Worm (Caenorhabditis elegans): Measurements from ENCODE around the gene srg-4.
A peak's percentile ranks its signal among the peaks of the same experiment; 100 is the strongest.

The srg-4 gene

ce11 chrIII:6303114-6303647 is 41.3 kb upstream of the srg-4 start, which contains the start of gene F47D12.9 (continued):
- peak; percentile 59 to 84 for TF ChIP-seq lsy-2 (tag; optimal IDR thresholded peaks at IDR 0.05)
- no peak for TF ChIP-seq arid-1 (GFP tag; conservative IDR thresholded peaks at IDR 0.05)
- TF ChIP-seq nhr-102 (tag; optimal IDR thresholded peaks at IDR 0.05), result peak; percentile 55
- peak; percentile 98 for TF ChIP-seq hlh-30 (tag; optimal IDR thresholded peaks at IDR 0.05; ENCODE audit: insufficient read depth)
- no peak for TF ChIP-seq ZK337.2 (GFP tag; IDR thresholded peaks at IDR 0.05)
- no peak for TF ChIP-seq snpc-1.2 (GFP tag; IDR thresholded peaks at IDR 0.05)
- TF ChIP-seq nhr-76 (tag; optimal IDR thresholded peaks at IDR 0.05), result no peak
- no peak for TF ChIP-seq unc-39 (tag; optimal IDR thresholded peaks at IDR 0.05)
- TF ChIP-seq F37D6.2 (tag; optimal IDR thresholded peaks at IDR 0.05), result no peak
- TF ChIP-seq php-3 (GFP tag; IDR thresholded peaks at IDR 0.05), result peak; percentile 82
- no peak for TF ChIP-seq nhr-237 (tag; optimal IDR thresholded peaks at IDR 0.05)
- TF ChIP-seq ceh-32 (tag; optimal IDR thresholded peaks at IDR 0.05; ENCODE audit: poor library complexity), result no peak
- TF ChIP-seq F49E8.2 (tag; optimal IDR thresholded peaks at IDR 0.05; ENCODE audit: borderline replicate concordance), result no peak
- TF ChIP-seq nhr-10 (tag; optimal IDR thresholded peaks at IDR 0.05), result no peak
- no peak for TF ChIP-seq attf-4 (tag; optimal IDR thresholded peaks at IDR 0.05)
- TF ChIP-seq R02D3.7 (tag; optimal IDR thresholded peaks at IDR 0.05), result no peak
- peak; percentile 28 for TF ChIP-seq nhr-77 (tag; optimal IDR thresholded peaks at IDR 0.05)
- TF ChIP-seq mdt-29 (GFP tag; IDR thresholded peaks at IDR 0.05), result no peak
- peak; percentile 83 for TF ChIP-seq dve-1 (tag; optimal IDR thresholded peaks at IDR 0.05; ENCODE audit: insufficient read depth)
- no peak for TF ChIP-seq duxl-1 (tag; optimal IDR thresholded peaks at IDR 0.05; ENCODE audit: poor library complexity)
- TF ChIP-seq nhr-28 (tag; optimal IDR thresholded peaks at IDR 0.05), result peak; percentile 84
- TF ChIP-seq aha-1 (tag), result no peak
- TF ChIP-seq fkh-10 (GFP tag; optimal IDR thresholded peaks at IDR 0.05), result no peak
- peak; percentile 72 for TF ChIP-seq nhr-11 (tag; optimal IDR thresholded peaks at IDR 0.05)
- TF ChIP-seq mxl-3 (GFP tag; optimal IDR thresholded peaks at IDR 0.05), result peak; percentile 88
- peak; percentile 72 for TF ChIP-seq ceh-20 (GFP tag; IDR thresholded peaks at IDR 0.05)
- TF ChIP-seq hlh-11 (tag; optimal IDR thresholded peaks at IDR 0.05), result peak; percentile 90
- TF ChIP-seq mxl-2 (GFP tag; conservative IDR thresholded peaks at IDR 0.05), result no peak
- TF ChIP-seq sdz-12 (GFP tag; optimal IDR thresholded peaks at IDR 0.05), result no peak
- TF ChIP-seq skn-1 (tag; optimal IDR thresholded peaks at IDR 0.05), result no peak
- no peak for TF ChIP-seq lir-3 (tag; optimal IDR thresholded peaks at IDR 0.05)
- TF ChIP-seq Y105C5A.15 (GFP tag; IDR thresholded peaks at IDR 0.05), result 0 out of 2 replicates have a peak, but pooled peaks have one; percentile 7
- peak; percentile 11 for TF ChIP-seq cey-2 (tag; optimal IDR thresholded peaks at IDR 0.05; ENCODE audit: borderline replicate concordance, insufficient read depth)
- no peak for TF ChIP-seq D1046.2 (GFP tag; IDR thresholded peaks at IDR 0.05)
- TF ChIP-seq Y5F2A.4 (GFP tag; optimal IDR thresholded peaks at IDR 0.05), result no peak
- no peak for TF ChIP-seq nhr-111 (GFP tag; optimal IDR thresholded peaks at IDR 0.05)
- peak in 1 of 2 experiments; percentile 80 for TF ChIP-seq unc-62 (GFP tag; optimal IDR thresholded peaks at IDR 0.05 in 1 of 2)
- no peak for TF ChIP-seq unc-62 (tag; optimal IDR thresholded peaks at IDR 0.05)
- TF ChIP-seq vab-7 (GFP tag; IDR thresholded peaks at IDR 0.05), result no peak
- TF ChIP-seq pha-4 (GFP tag; IDR thresholded peaks at IDR 0.05), result no peak
- peak; percentile 76 for TF ChIP-seq pha-4 (tag; optimal IDR thresholded peaks at IDR 0.05)
- peak; percentile 33 for TF ChIP-seq T20F7.1 (GFP tag; optimal IDR thresholded peaks at IDR 0.05)
- TF ChIP-seq tag-97 (GFP tag; IDR thresholded peaks at IDR 0.05), result no peak
- no peak for TF ChIP-seq ceh-82 (tag; optimal IDR thresholded peaks at IDR 0.05)
- TF ChIP-seq daf-16 (GFP tag; optimal IDR thresholded peaks at IDR 0.05), result peak; percentile 73 to 93
- TF ChIP-seq daf-16 (tag; optimal IDR thresholded peaks at IDR 0.05), result peak; percentile 92
- no peak for TF ChIP-seq ceh-62 (tag; optimal IDR thresholded peaks at IDR 0.05)
- no peak for TF ChIP-seq zag-1 (tag; optimal IDR thresholded peaks at IDR 0.05)
- TF ChIP-seq lin-15B (tag; optimal IDR thresholded peaks at IDR 0.05), result no peak
- no peak for TF ChIP-seq ces-1 (GFP tag; optimal IDR thresholded peaks at IDR 0.05)
- peak; percentile 89 for TF ChIP-seq nhr-6 (tag; optimal IDR thresholded peaks at IDR 0.05)
- TF ChIP-seq aly-2 (tag; optimal IDR thresholded peaks at IDR 0.05), result no peak

Data from whole organism, L4 larva.